Worm (Caenorhabditis elegans): Measurements from ENCODE around the gene fbxb-49.

ce11 chrII:1606079-1606478 lies 37.8 kb downstream of the fbxb-49 start, which contains the start of gene bath-33:
- no peak for TF ChIP-seq tbx-8 (GFP tag; optimal IDR thresholded peaks at IDR 0.05)
- no peak for TF ChIP-seq zip-8 (tag; optimal IDR thresholded peaks at IDR 0.05)
- no peak for TF ChIP-seq blmp-1 (tag; optimal IDR thresholded peaks at IDR 0.05)
- no peak for TF ChIP-seq drap-1 (GFP tag; optimal IDR thresholded peaks at IDR 0.05)
- TF ChIP-seq lsy-2 (tag; optimal IDR thresholded peaks at IDR 0.05): no peak
- no peak for TF ChIP-seq nhr-76 (tag; optimal IDR thresholded peaks at IDR 0.05)
- TF ChIP-seq pha-4 (tag; optimal IDR thresholded peaks at IDR 0.05): no peak
- TF ChIP-seq unc-62 (GFP tag; optimal IDR thresholded peaks at IDR 0.05): no peak
- no peak for TF ChIP-seq nhr-12 (tag; optimal IDR thresholded peaks at IDR 0.05)

Data from whole organism, mixed stage, embryonic.